Worm (Caenorhabditis elegans) whole organism, L4 larva: Measurements from ENCODE around the gene suex-2.

Experiments used
- D1046.2 ChIP-seq: fragments of 200-800 bp; sonication (Bioruptor generic); IDR thresholded peaks from 2 replicates; pipeline ENCODE4 v1.3.6; 2022; ENCODE audit warnings: missing genetic modification characterization, missing compliant biosample characterization
- F10B5.3 ChIP-seq: sonication (generic microtip); optimal IDR thresholded peaks from 2 replicates; lab custom pipeline; 2016; ENCODE audit warnings: mild to moderate bottlenecking, missing genetic modification characterization, missing compliant biosample characterization
- F26F4.8 ChIP-seq: fragments of 200-800 bp; sonication (Bioruptor generic); conservative IDR thresholded peaks from 2 replicates; pipeline ENCODE4 v1.3.6; 2022; ENCODE audit warnings: missing genetic modification characterization, missing compliant biosample characterization
- F44E2.7 ChIP-seq: fragments of 200-800 bp; sonication (Bioruptor generic); IDR thresholded peaks from 2 replicates; pipeline ENCODE4 v2.1.2; 2022; ENCODE audit warnings: missing genetic modification characterization, missing compliant biosample characterization
- aha-1 ChIP-seq: fragments of 150-350 bp; peaks from one replicate; lab custom pipeline; 2014; ENCODE audit warnings: missing biosample characterization, missing genetic modification characterization
- aly-2 ChIP-seq: sonication (generic microtip); optimal IDR thresholded peaks from 2 replicates; lab custom pipeline; 2018; ENCODE audit warnings: missing biosample characterization, missing genetic modification characterization
- ceh-20 ChIP-seq: fragments of 200-800 bp; sonication (Bioruptor generic); IDR thresholded peaks from 2 replicates; pipeline ENCODE4 v1.3.6; 2022; ENCODE audit warnings: missing genetic modification reagents, missing genetic modification characterization, missing compliant biosample characterization
- ceh-28 ChIP-seq: fragments of 150-350 bp; optimal IDR thresholded peaks from 2 replicates; lab custom pipeline; 2014; ENCODE audit warnings: missing biosample characterization, missing genetic modification reagents, missing genetic modification characterization
- ceh-44 ChIP-seq: fragments of 200-800 bp; sonication (Bioruptor generic); IDR thresholded peaks from 2 replicates; pipeline ENCODE4 v1.3.6; 2022; ENCODE audit warnings: missing genetic modification reagents, missing genetic modification characterization, missing compliant biosample characterization
- ceh-62 ChIP-seq: sonication (generic microtip); optimal IDR thresholded peaks from 2 replicates; lab custom pipeline; 2017; ENCODE audit warnings: missing biosample characterization, missing genetic modification characterization
- ceh-82 ChIP-seq: sonication (generic microtip); optimal IDR thresholded peaks from 2 replicates; lab custom pipeline; 2017; ENCODE audit warnings: missing biosample characterization, missing genetic modification characterization
- ces-1 ChIP-seq: fragments of 150-350 bp; sonication (generic microtip); optimal IDR thresholded peaks from 4 replicates; lab custom pipeline; 2014; ENCODE audit warnings: missing biosample characterization, missing genetic modification reagents, missing genetic modification characterization
- cey-2 ChIP-seq: sonication (generic microtip); optimal IDR thresholded peaks from 3 replicates; lab custom pipeline; 2017; ENCODE audit warnings: missing genetic modification characterization, mild to moderate bottlenecking, missing compliant biosample characterization, antibody characterized with exemption, borderline replicate concordance; ENCODE audit not compliant: insufficient read depth
- ctbp-1 ChIP-seq: fragments of 200-800 bp; sonication (Bioruptor generic); IDR thresholded peaks from 2 replicates; pipeline ENCODE4 v1.3.6; 2022; ENCODE audit warnings: missing genetic modification reagents, missing genetic modification characterization, missing compliant biosample characterization
- daf-16 ChIP-seq, 3 experiments: sonication (generic microtip); optimal IDR thresholded peaks; 2 replicates each; lab custom pipeline; 2016 to 2017; ENCODE audit warnings: missing genetic modification characterization in 3 of 3, missing genetic modification reagents in 3 of 3, mild to moderate bottlenecking in 2 of 3, missing compliant biosample characterization in 2 of 3, missing biosample characterization in 1 of 3, moderate library complexity in 1 of 3
- daf-19 ChIP-seq: fragments of 200-800 bp; sonication (Bioruptor generic); conservative IDR thresholded peaks from 2 replicates; pipeline ENCODE4 v1.3.6; 2022; ENCODE audit warnings: missing genetic modification characterization, missing compliant biosample characterization
- dmd-9 ChIP-seq: fragments of 200-800 bp; sonication (Bioruptor generic); IDR thresholded peaks from 2 replicates; pipeline ENCODE4 v1.3.6; 2022; ENCODE audit warnings: missing genetic modification reagents, missing genetic modification characterization, missing compliant biosample characterization
- dpl-1 ChIP-seq: fragments of 150-350 bp; optimal IDR thresholded peaks from 2 replicates; lab custom pipeline; 2014; ENCODE audit warnings: missing biosample characterization, missing genetic modification reagents, missing genetic modification characterization
- egl-27 ChIP-seq: sonication (generic microtip); optimal IDR thresholded peaks from 3 replicates; lab custom pipeline; 2017; ENCODE audit warnings: missing biosample characterization, missing genetic modification reagents, missing genetic modification characterization
- gei-8 ChIP-seq: fragments of 200-800 bp; sonication (Bioruptor generic); optimal IDR thresholded peaks from 2 replicates; lab custom pipeline; 2018; ENCODE audit warnings: mild to moderate bottlenecking, missing genetic modification characterization, missing compliant biosample characterization
- hlh-11 ChIP-seq: fragments of 200-800 bp; sonication (Bioruptor generic); optimal IDR thresholded peaks from 2 replicates; lab custom pipeline; 2018; ENCODE audit warnings: mild to moderate bottlenecking, missing genetic modification characterization, missing compliant biosample characterization
- hlh-30 ChIP-seq: sonication (generic microtip); optimal IDR thresholded peaks from 2 replicates; lab custom pipeline; 2017; ENCODE audit warnings: antibody characterized with exemption, mild to moderate bottlenecking, missing genetic modification characterization, missing compliant biosample characterization; ENCODE audit not compliant: insufficient read depth
- hmg-1.1 ChIP-seq: fragments of 200-800 bp; sonication (Bioruptor generic); IDR thresholded peaks from 2 replicates; pipeline ENCODE4 v1.3.6; 2022; ENCODE audit warnings: missing genetic modification reagents, missing genetic modification characterization, missing compliant biosample characterization
- jun-1 ChIP-seq: fragments of 150-350 bp; optimal IDR thresholded peaks from 2 replicates; lab custom pipeline; 2014; ENCODE audit warnings: missing biosample characterization, missing genetic modification reagents, missing genetic modification characterization
- lim-7 ChIP-seq: fragments of 200-800 bp; sonication (Bioruptor generic); IDR thresholded peaks from 2 replicates; pipeline ENCODE4 v1.3.6; 2022; ENCODE audit warnings: missing genetic modification characterization, missing compliant biosample characterization
- lin-1 ChIP-seq: fragments of 200-800 bp; sonication (Bioruptor generic); IDR thresholded peaks from 2 replicates; pipeline ENCODE4 v1.3.6; 2022; ENCODE audit warnings: missing genetic modification reagents, missing genetic modification characterization, missing compliant biosample characterization
- lin-13 ChIP-seq: fragments of 150-350 bp; optimal IDR thresholded peaks from 2 replicates; lab custom pipeline; 2014; ENCODE audit warnings: missing biosample characterization, missing genetic modification reagents, missing genetic modification characterization
- lin-29 ChIP-seq: fragments of 200-800 bp; sonication (Bioruptor generic); IDR thresholded peaks from 2 replicates; pipeline ENCODE4 v1.3.6; 2022; ENCODE audit warnings: missing genetic modification reagents, missing genetic modification characterization, missing compliant biosample characterization
- lin-39 ChIP-seq: fragments of 150-350 bp; optimal IDR thresholded peaks from 2 replicates; lab custom pipeline; 2014; ENCODE audit warnings: missing biosample characterization, missing genetic modification reagents, missing genetic modification characterization
- madf-9 ChIP-seq: fragments of 200-800 bp; sonication (Bioruptor generic); conservative IDR thresholded peaks from 2 replicates; pipeline ENCODE4 v1.3.6; 2022; ENCODE audit warnings: missing genetic modification reagents, missing genetic modification characterization, missing compliant biosample characterization
- mdl-1 ChIP-seq, 2 experiments: fragments of 150-350 bp in 1 of 2; sonication (generic microtip) in 1 of 2; optimal IDR thresholded peaks; 2 replicates each; lab custom pipeline; 2014 to 2017; ENCODE audit warnings: missing biosample characterization in 2 of 2, missing genetic modification characterization in 2 of 2
- mdt-29 ChIP-seq: fragments of 200-800 bp; sonication (Bioruptor generic); IDR thresholded peaks from 2 replicates; pipeline ENCODE4 v1.3.6; 2022; ENCODE audit warnings: missing genetic modification reagents, missing genetic modification characterization, missing compliant biosample characterization
- mxl-3 ChIP-seq: fragments of 200-800 bp; sonication (Bioruptor generic); optimal IDR thresholded peaks from 2 replicates; lab custom pipeline; 2018; ENCODE audit warnings: mild to moderate bottlenecking, missing genetic modification characterization, missing compliant biosample characterization
- nhr-102 ChIP-seq: sonication (generic microtip); optimal IDR thresholded peaks from 2 replicates; lab custom pipeline; 2016; ENCODE audit warnings: mild to moderate bottlenecking, missing genetic modification characterization, moderate library complexity, missing compliant biosample characterization
- nhr-111 ChIP-seq: fragments of 200-800 bp; sonication (Bioruptor generic); optimal IDR thresholded peaks from 2 replicates; lab custom pipeline; 2018; ENCODE audit warnings: mild to moderate bottlenecking, missing genetic modification characterization, missing compliant biosample characterization
- nhr-237 ChIP-seq: sonication (generic microtip); optimal IDR thresholded peaks from 2 replicates; lab custom pipeline; 2017; ENCODE audit warnings: missing biosample characterization, missing genetic modification characterization
- nhr-25 ChIP-seq: sonication (generic microtip); optimal IDR thresholded peaks from 2 replicates; lab custom pipeline; 2017; ENCODE audit warnings: missing genetic modification characterization, mild to moderate bottlenecking, missing compliant biosample characterization, antibody characterized with exemption, moderate library complexity, borderline replicate concordance; ENCODE audit not compliant: insufficient read depth
- nhr-28 ChIP-seq: fragments of 150-350 bp; optimal IDR thresholded peaks from 2 replicates; lab custom pipeline; 2014; ENCODE audit warnings: missing biosample characterization, missing genetic modification characterization
- nhr-42 ChIP-seq: fragments of 200-800 bp; sonication (Bioruptor generic); IDR thresholded peaks from 2 replicates; pipeline ENCODE4 v1.3.6; 2022; ENCODE audit warnings: missing genetic modification characterization, missing compliant biosample characterization
- pha-4 ChIP-seq, 2 experiments: fragments of 150-350 bp in 1 of 2; fragments of 200-800 bp in 1 of 2; sonication (Bioruptor generic) in 1 of 2; IDR thresholded peaks in 1 of 2; optimal IDR thresholded peaks in 1 of 2; 2 replicates each; pipeline versions ENCODE4 v1.3.6 to Lab custom; 2014 to 2022; ENCODE audit warnings: missing genetic modification characterization in 2 of 2, missing genetic modification reagents in 2 of 2, missing biosample characterization in 1 of 2, missing compliant biosample characterization in 1 of 2
- pqm-1 ChIP-seq: sonication (generic microtip); optimal IDR thresholded peaks from 2 replicates; lab custom pipeline; 2017; ENCODE audit warnings: missing biosample characterization, missing genetic modification characterization
- skn-1 ChIP-seq: fragments of 150-350 bp; optimal IDR thresholded peaks from 2 replicates; lab custom pipeline; 2014; ENCODE audit warnings: missing biosample characterization, missing genetic modification characterization
- spr-1 ChIP-seq: sonication (generic microtip); optimal IDR thresholded peaks from 2 replicates; lab custom pipeline; 2016; ENCODE audit warnings: mild to moderate bottlenecking, missing genetic modification characterization, missing compliant biosample characterization
- tag-97 ChIP-seq: fragments of 200-800 bp; sonication (Bioruptor generic); IDR thresholded peaks from 2 replicates; pipeline ENCODE4 v1.3.6; 2022; ENCODE audit warnings: missing genetic modification characterization, missing compliant biosample characterization
- unc-130 ChIP-seq: sonication (generic microtip); optimal IDR thresholded peaks from 2 replicates; lab custom pipeline; 2016; ENCODE audit warnings: missing genetic modification reagents, missing genetic modification characterization, missing compliant biosample characterization
- unc-62 ChIP-seq, 3 experiments: fragments of 150-350 bp in 1 of 3; sonication (generic microtip); optimal IDR thresholded peaks in 2 of 3; peaks in 1 of 3; 1 replicate in 1 of 3; 2 replicates in 2 of 3; lab custom pipeline; 2014 to 2017; ENCODE audit warnings: missing biosample characterization in 3 of 3, missing genetic modification characterization in 3 of 3, missing genetic modification reagents in 3 of 3, missing genotype in 1 of 3
- zag-1 ChIP-seq: fragments of 150-350 bp; optimal IDR thresholded peaks from 2 replicates; lab custom pipeline; 2014; ENCODE audit warnings: missing biosample characterization, missing genetic modification characterization
- zfp-3 ChIP-seq: fragments of 200-800 bp; sonication (Bioruptor generic); conservative IDR thresholded peaks from 2 replicates; pipeline ENCODE4 v1.3.6; 2022; ENCODE audit warnings: missing genetic modification reagents, missing genetic modification characterization, missing compliant biosample characterization

suex-2 gene

DNA sequence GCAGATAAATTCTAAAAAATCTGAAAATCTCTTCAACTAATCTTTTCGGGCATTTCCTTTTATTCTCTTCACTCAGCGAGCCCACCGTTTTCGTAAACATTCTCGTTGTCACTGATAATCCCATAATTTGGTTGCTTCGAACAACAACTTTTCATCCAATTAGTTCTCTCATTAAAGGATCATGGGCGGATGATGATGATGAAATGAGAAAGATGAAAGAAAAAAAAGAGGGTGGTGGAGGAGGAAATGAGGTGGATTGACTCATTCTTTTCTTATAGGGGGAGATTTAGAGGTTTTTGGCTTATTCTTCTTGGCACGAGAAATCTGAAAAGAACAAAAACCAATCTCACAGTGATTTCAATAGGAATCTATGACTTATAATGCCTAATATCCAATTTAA, 46.9 kb upstream of the suex-2 start:
- TF ChIP-seq nhr-102 (tag; lab: Kevin White, UChicago) (no peak), F10B5.3 (tag; lab: Kevin White, UChicago) (no peak)

DNA sequence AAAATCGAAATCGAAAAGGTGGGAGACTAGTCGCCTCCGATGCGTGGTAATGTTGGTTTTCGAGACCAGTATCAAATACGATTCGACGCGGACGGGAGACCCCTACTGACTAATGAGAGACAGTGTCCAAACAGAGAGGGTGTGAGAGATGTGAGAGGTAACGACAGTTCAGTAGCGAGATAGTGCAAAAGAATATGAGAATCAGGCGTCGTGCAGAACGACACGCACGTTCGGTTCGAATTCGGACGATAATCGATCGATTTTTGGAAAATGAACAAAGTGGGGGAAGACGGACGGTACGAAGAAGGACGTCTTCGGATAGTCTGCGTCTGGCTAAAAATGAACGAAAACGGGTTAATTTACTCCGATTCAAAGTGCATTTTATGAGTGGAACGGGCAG, 46.1 kb upstream of the suex-2 start, which contains the start of gene D1046.16:
Gene D1046.16, plus strand, starts transcription at position 195 of the 400 bp plus-strand sequence.
- TF ChIP-seq ces-1: no peak
- TF ChIP-seq hlh-30 (tag; lab: Kevin White, UChicago): peak; percentile 3
- peak; percentile 41; the same call in 1 of the 2 replicates for TF ChIP-seq mdt-29 (GFP tag; lab: Robert Waterston, UW)
- no peak for TF ChIP-seq lin-29
- no peak for TF ChIP-seq ceh-44 (GFP tag; lab: Robert Waterston, UW)
- no peak for TF ChIP-seq aly-2 (tag; lab: Kevin White, UChicago)
- 0 out of 2 replicates have a peak, but pooled peaks have one; percentile 43 for TF ChIP-seq hmg-1.1 (GFP tag; lab: Robert Waterston, UW)
- TF ChIP-seq ceh-82 (tag; lab: Kevin White, UChicago): no peak
- TF ChIP-seq pqm-1 (tag; lab: Kevin White, UChicago): no peak
- TF ChIP-seq nhr-28 (tag; lab: Kevin White, UChicago): peak; percentile 58
- TF ChIP-seq lin-13: no peak
- no peak for TF ChIP-seq nhr-102 (tag; lab: Kevin White, UChicago)
- no peak for TF ChIP-seq F26F4.8 (GFP tag; lab: Robert Waterston, UW)
- no peak for TF ChIP-seq jun-1
- TF ChIP-seq ceh-28 (tag; lab: Kevin White, UChicago): peak; percentile 50
- no peak for TF ChIP-seq ceh-20
- TF ChIP-seq F44E2.7: no peak
- no peak for TF ChIP-seq egl-27 (tag; lab: Kevin White, UChicago)
- TF ChIP-seq skn-1 (tag; lab: Kevin White, UChicago): no peak
- TF ChIP-seq ctbp-1 (GFP tag; lab: Robert Waterston, UW): no peak
- no peak for TF ChIP-seq cey-2 (tag; lab: Kevin White, UChicago)
- peak; percentile 53 for TF ChIP-seq mxl-3 (GFP tag; lab: Kevin White, UChicago)
- TF ChIP-seq nhr-237 (tag; lab: Kevin White, UChicago): no peak
- TF ChIP-seq aha-1 (tag; lab: Kevin White, UChicago): no peak
- no peak for TF ChIP-seq zfp-3 (GFP tag; lab: Robert Waterston, UW)
- no peak for TF ChIP-seq unc-130 (GFP tag; lab: Kevin White, UChicago)
- TF ChIP-seq ceh-62: no peak
- TF ChIP-seq lin-1 (GFP tag; lab: Robert Waterston, UW): no peak
- no peak for TF ChIP-seq tag-97 (GFP tag; lab: Robert Waterston, UW)
- TF ChIP-seq madf-9 (GFP tag; lab: Robert Waterston, UW): no peak
- TF ChIP-seq dmd-9: no peak
- no peak for TF ChIP-seq lim-7 (GFP tag; lab: Robert Waterston, UW)
- TF ChIP-seq D1046.2 (GFP tag; lab: Robert Waterston, UW): peak; percentile 82
- no peak for TF ChIP-seq pha-4 (GFP tag; IDR thresholded peaks at IDR 0.05; lab: Robert Waterston, UW)
- TF ChIP-seq pha-4 (tag; optimal IDR thresholded peaks at IDR 0.05; lab: Kevin White, UChicago): no peak
- no peak for TF ChIP-seq dpl-1 (GFP tag; lab: Kevin White, UChicago)
- no peak for TF ChIP-seq zag-1 (tag; lab: Kevin White, UChicago)
- TF ChIP-seq daf-19 (GFP tag; lab: Robert Waterston, UW): no peak
- no peak for TF ChIP-seq daf-16 (GFP tag; optimal IDR thresholded peaks at IDR 0.05; lab: Kevin White, UChicago)
- TF ChIP-seq daf-16 (tag; optimal IDR thresholded peaks at IDR 0.05; lab: Kevin White, UChicago): peak; percentile 20
- no peak for TF ChIP-seq gei-8 (GFP tag; lab: Kevin White, UChicago)
- TF ChIP-seq spr-1: no peak
- TF ChIP-seq hlh-11 (tag; lab: Kevin White, UChicago): peak; percentile 39
- TF ChIP-seq mdl-1 (tag; optimal IDR thresholded peaks at IDR 0.05; lab: Kevin White, UChicago): peak in 1 of 2 experiments; percentile 46
- no peak for TF ChIP-seq nhr-111
- TF ChIP-seq nhr-25 (tag; lab: Kevin White, UChicago): peak; percentile 41
- no peak for TF ChIP-seq nhr-42 (GFP tag; lab: Robert Waterston, UW)
- no peak for TF ChIP-seq lin-39
- TF ChIP-seq unc-62 (GFP tag; optimal IDR thresholded peaks at IDR 0.05 in 1 of 2; lab: Kevin White, UChicago): peak in 1 of 2 experiments; percentile 15
- TF ChIP-seq unc-62 (tag; optimal IDR thresholded peaks at IDR 0.05; lab: Kevin White, UChicago): no peak
